Worm (Caenorhabditis elegans): ENCODE results near the gene pgp-13.

DNA sequence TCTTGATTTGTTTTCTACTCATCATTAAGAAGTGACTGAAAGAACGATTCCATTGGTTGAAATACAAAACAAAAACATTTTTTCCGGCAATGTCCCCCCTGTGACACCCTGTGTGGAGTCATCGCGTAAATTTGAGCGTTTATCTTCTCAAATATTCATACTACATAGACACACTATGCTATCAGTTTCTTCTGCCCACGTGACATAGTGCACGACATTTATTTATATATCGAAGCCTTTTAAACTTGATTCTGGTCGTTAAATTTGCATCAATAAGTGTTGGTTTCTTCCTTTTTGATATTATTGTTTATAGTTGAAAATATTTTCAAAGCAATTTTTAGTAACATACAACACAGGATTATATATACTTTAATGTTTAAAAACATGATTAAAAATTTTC, 20.5 kb downstream of the pgp-13 start:
- TF ChIP-seq med-1 (GFP tag; optimal IDR thresholded peaks at IDR 0.05; ENCODE audit: insufficient read depth) (no peak), flt-1 (GFP tag; IDR thresholded peaks at IDR 0.05) (no peak), cog-1 (tag; optimal IDR thresholded peaks at IDR 0.05) (no peak), ref-1 (GFP tag; conservative IDR thresholded peaks at IDR 0.05) (no peak), ztf-29 (GFP tag; IDR thresholded peaks at IDR 0.05) (no peak), tab-1 (GFP tag; IDR thresholded peaks at IDR 0.05) (no peak)
